Worm (Caenorhabditis elegans): Measurements from ENCODE around the gene ZC196.3.

DNA sequence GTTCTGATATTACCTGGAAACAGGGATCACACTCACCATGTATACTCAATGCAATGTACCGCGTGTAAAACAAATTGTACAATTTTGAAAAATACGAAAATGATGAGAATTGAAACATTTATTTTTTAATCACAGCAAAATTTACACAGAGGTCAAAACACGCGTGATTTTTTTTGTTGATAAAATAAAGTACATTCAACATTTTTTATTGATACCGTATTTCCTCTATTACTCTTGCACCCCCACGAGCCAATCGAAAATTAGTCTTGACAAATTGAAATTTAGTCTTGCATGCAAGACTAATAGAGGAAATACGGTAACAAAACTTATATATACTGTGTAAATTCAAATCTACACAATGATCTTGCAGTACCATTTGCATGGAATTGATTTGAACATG lies 48.8 kb upstream of the ZC196.3 start, which contains the start of gene ZC190.8:
- no peak for TF ChIP-seq ztf-26 (tag; optimal IDR thresholded peaks at IDR 0.05)
- TF ChIP-seq tlf-1 (GFP tag; optimal IDR thresholded peaks at IDR 0.05), result no peak
- TF ChIP-seq F39B2.1 (GFP tag; IDR thresholded peaks at IDR 0.05), result no peak
- TF ChIP-seq nhr-27 (tag; optimal IDR thresholded peaks at IDR 0.05), result no peak
- no peak for TF ChIP-seq ama-1 (optimal IDR thresholded peaks at IDR 0.05)
- no peak for TF ChIP-seq ama-1 (GFP tag; optimal IDR thresholded peaks at IDR 0.05)
- TF ChIP-seq F49E8.2 (tag; optimal IDR thresholded peaks at IDR 0.05; ENCODE audit: insufficient read depth), result no peak
- TF ChIP-seq hrde-1 (tag; optimal IDR thresholded peaks at IDR 0.05; ENCODE audit: borderline replicate concordance), result no peak
- TF ChIP-seq sea-2 (GFP tag; IDR thresholded peaks at IDR 0.05), result no peak
- TF ChIP-seq snpc-1.1 (tag; optimal IDR thresholded peaks at IDR 0.05; ENCODE audit: insufficient read depth), result no peak
- TF ChIP-seq Y79H2A.3 (GFP tag; conservative IDR thresholded peaks at IDR 0.05), result no peak
- TF ChIP-seq snpc-4 (GFP tag; optimal IDR thresholded peaks at IDR 0.05), result no peak
- no peak for TF ChIP-seq snpc-4 (tag; optimal IDR thresholded peaks at IDR 0.05)
- no peak for TF ChIP-seq unc-62 (GFP tag; optimal IDR thresholded peaks at IDR 0.05)
